Worm (Caenorhabditis elegans) whole organism, L1 larva: Measurements from ENCODE around the gene mrpl-53.

Experiments
- C04F5.9 ChIP-seq: sonication (generic microtip); optimal IDR thresholded peaks from 2 replicates; lab custom pipeline; 2016; ENCODE audit warnings: missing genetic modification characterization, missing compliant biosample characterization
- C16A3.4 ChIP-seq: fragments of 150-350 bp; optimal IDR thresholded peaks from 2 replicates; lab custom pipeline; 2014; ENCODE audit warnings: missing biosample characterization, missing genetic modification characterization
- C34B4.2 ChIP-seq: sonication (generic microtip); optimal IDR thresholded peaks from 2 replicates; lab custom pipeline; 2017; ENCODE audit warnings: mild to moderate bottlenecking, missing genetic modification characterization, missing compliant biosample characterization
- F16B12.6 ChIP-seq: fragments of 150-350 bp; optimal IDR thresholded peaks from 2 replicates; lab custom pipeline; 2014; ENCODE audit warnings: missing biosample characterization, missing genetic modification characterization
- Y116A8C.19 ChIP-seq: sonication (generic microtip); optimal IDR thresholded peaks from 2 replicates; lab custom pipeline; 2016; ENCODE audit warnings: missing compliant biosample characterization, missing genetic modification characterization, borderline replicate concordance
- aha-1 ChIP-seq: fragments of 150-350 bp; optimal IDR thresholded peaks from 2 replicates; lab custom pipeline; 2014; ENCODE audit warnings: missing biosample characterization, missing genetic modification characterization
- alr-1 ChIP-seq: fragments of 200-800 bp; sonication (Bioruptor generic); optimal IDR thresholded peaks from 2 replicates; lab custom pipeline; 2018; ENCODE audit warnings: borderline replicate concordance, mild to moderate bottlenecking, missing genetic modification characterization, missing compliant biosample characterization
- ama-1 ChIP-seq: fragments of 150-350 bp; optimal IDR thresholded peaks from 2 replicates; lab custom pipeline; 2014
- blmp-1 ChIP-seq: fragments of 150-350 bp; optimal IDR thresholded peaks from 2 replicates; lab custom pipeline; 2014; ENCODE audit warnings: missing biosample characterization, missing genetic modification characterization
- ceh-90 ChIP-seq: sonication (generic microtip); optimal IDR thresholded peaks from 2 replicates; lab custom pipeline; 2016; ENCODE audit warnings: missing genetic modification characterization, missing compliant biosample characterization
- ces-1 ChIP-seq: fragments of 150-350 bp; optimal IDR thresholded peaks from 2 replicates; lab custom pipeline; 2014; ENCODE audit warnings: missing biosample characterization, missing genetic modification reagents, missing genetic modification characterization
- elt-2 ChIP-seq: sonication (generic microtip); optimal IDR thresholded peaks from 2 replicates; lab custom pipeline; 2016; ENCODE audit warnings: missing genetic modification characterization, mild to moderate bottlenecking, inconsistent platforms, missing compliant biosample characterization, missing genetic modification reagents
- elt-3 ChIP-seq, 6 experiments: fragments of 150-350 bp in 1 of 6; sonication (generic microtip); optimal IDR thresholded peaks; 2 replicates each; lab custom pipeline; 2017 to 2018; ENCODE audit warnings: missing biosample characterization in 6 of 6, missing genetic modification characterization in 6 of 6, inconsistent platforms in 1 of 6
- grh-1 ChIP-seq: fragments of 200-800 bp; sonication (Bioruptor generic); IDR thresholded peaks from 2 replicates; pipeline ENCODE4 v1.3.6; 2022; ENCODE audit warnings: missing genetic modification reagents, missing genetic modification characterization, missing compliant biosample characterization
- hlh-17 ChIP-seq: fragments of 200-800 bp; sonication (Bioruptor generic); optimal IDR thresholded peaks from 2 replicates; lab custom pipeline; 2018; ENCODE audit warnings: missing genetic modification characterization, mild to moderate bottlenecking, missing compliant biosample characterization, moderate library complexity, borderline replicate concordance
- hlh-4 ChIP-seq: sonication (generic microtip); optimal IDR thresholded peaks from 2 replicates; lab custom pipeline; 2016; ENCODE audit warnings: mild to moderate bottlenecking, missing genetic modification characterization, missing compliant biosample characterization
- hpl-2 ChIP-seq: fragments of 150-350 bp; optimal IDR thresholded peaks from 2 replicates; lab custom pipeline; 2014; ENCODE audit warnings: missing biosample characterization, missing genetic modification reagents, missing genetic modification characterization
- irx-1 ChIP-seq: sonication (generic microtip); optimal IDR thresholded peaks from 2 replicates; lab custom pipeline; 2016; ENCODE audit warnings: missing genetic modification characterization, missing compliant biosample characterization
- isw-1 ChIP-seq: fragments of 200-800 bp; sonication (Bioruptor generic); IDR thresholded peaks from 2 replicates; pipeline ENCODE4 v1.3.6; 2022; ENCODE audit warnings: missing genetic modification characterization, missing compliant biosample characterization
- jun-1 ChIP-seq: fragments of 150-350 bp; optimal IDR thresholded peaks from 2 replicates; lab custom pipeline; 2014; ENCODE audit warnings: missing biosample characterization, missing genetic modification reagents, missing genetic modification characterization
- lin-13 ChIP-seq: fragments of 150-350 bp; optimal IDR thresholded peaks from 2 replicates; lab custom pipeline; 2014; ENCODE audit warnings: missing biosample characterization, missing genetic modification reagents, missing genetic modification characterization
- lin-14 ChIP-seq: fragments of 200-800 bp; sonication (Bioruptor generic); optimal IDR thresholded peaks from 2 replicates; lab custom pipeline; 2018; ENCODE audit warnings: mild to moderate bottlenecking, missing genetic modification characterization, moderate library complexity, missing compliant biosample characterization
- lir-3 ChIP-seq: sonication (generic microtip); optimal IDR thresholded peaks from 2 replicates; lab custom pipeline; 2016; ENCODE audit warnings: mild to moderate bottlenecking, missing genetic modification characterization, moderate library complexity, missing compliant biosample characterization; ENCODE audit not compliant: poor library complexity
- lsy-2 ChIP-seq, 2 experiments: fragments of 150-350 bp; optimal IDR thresholded peaks; 2 replicates each; lab custom pipeline; 2014; ENCODE audit warnings: missing biosample characterization in 2 of 2, missing genetic modification characterization in 2 of 2
- mab-9 ChIP-seq: fragments of 200-800 bp; sonication (Bioruptor generic); IDR thresholded peaks from 2 replicates; pipeline ENCODE4 v1.3.6; 2022; ENCODE audit warnings: missing genetic modification reagents, missing genetic modification characterization, missing compliant biosample characterization
- mdl-1 ChIP-seq, 2 experiments: fragments of 150-350 bp; optimal IDR thresholded peaks; 2 replicates each; lab custom pipeline; 2014 to 2017; ENCODE audit warnings: missing biosample characterization in 2 of 2, missing genetic modification characterization in 2 of 2, inconsistent platforms in 1 of 2
- mep-1 ChIP-seq: fragments of 150-350 bp; optimal IDR thresholded peaks from 2 replicates; lab custom pipeline; 2014; ENCODE audit warnings: missing biosample characterization, missing genetic modification characterization
- nhr-11 ChIP-seq: fragments of 150-350 bp; optimal IDR thresholded peaks from 2 replicates; lab custom pipeline; 2014; ENCODE audit warnings: missing biosample characterization, missing genetic modification characterization
- nhr-12 ChIP-seq: sonication (generic microtip); optimal IDR thresholded peaks from 2 replicates; lab custom pipeline; 2017; ENCODE audit warnings: missing biosample characterization, missing genetic modification characterization
- nhr-19 ChIP-seq: fragments of 200-800 bp; sonication (Bioruptor generic); conservative IDR thresholded peaks from 2 replicates; pipeline ENCODE4 v1.3.6; 2022; ENCODE audit warnings: missing genetic modification characterization, missing compliant biosample characterization
- nhr-20 ChIP-seq: sonication (generic microtip); optimal IDR thresholded peaks from 2 replicates; lab custom pipeline; 2016; ENCODE audit warnings: mild to moderate bottlenecking, missing genetic modification characterization, missing compliant biosample characterization
- nhr-71 ChIP-seq: sonication (generic microtip); optimal IDR thresholded peaks from 2 replicates; lab custom pipeline; 2016; ENCODE audit warnings: mild to moderate bottlenecking, missing genetic modification characterization, moderate library complexity, missing compliant biosample characterization
- nhr-76 ChIP-seq: sonication (generic microtip); optimal IDR thresholded peaks from 2 replicates; lab custom pipeline; 2017; ENCODE audit warnings: missing biosample characterization, missing genetic modification characterization
- nhr-90 ChIP-seq: sonication (generic microtip); optimal IDR thresholded peaks from 2 replicates; lab custom pipeline; 2016; ENCODE audit warnings: mild to moderate bottlenecking, missing genetic modification characterization, missing compliant biosample characterization; ENCODE audit not compliant: poor library complexity
- pax-3 ChIP-seq: fragments of 200-800 bp; sonication (Bioruptor generic); optimal IDR thresholded peaks from 2 replicates; lab custom pipeline; 2018; ENCODE audit warnings: mild to moderate bottlenecking, missing genetic modification characterization, moderate library complexity, missing compliant biosample characterization
- pqm-1 ChIP-seq: sonication (generic microtip); optimal IDR thresholded peaks from 3 replicates; lab custom pipeline; 2017; ENCODE audit warnings: missing biosample characterization, missing genetic modification characterization
- rnt-1 ChIP-seq: sonication (generic microtip); optimal IDR thresholded peaks from 2 replicates; lab custom pipeline; 2016; ENCODE audit warnings: mild to moderate bottlenecking, missing genetic modification characterization, moderate library complexity, missing compliant biosample characterization
- skn-1 ChIP-seq: fragments of 150-350 bp; optimal IDR thresholded peaks from 2 replicates; lab custom pipeline; 2014; ENCODE audit warnings: missing biosample characterization, missing genetic modification characterization
- sox-4 ChIP-seq: sonication (generic microtip); optimal IDR thresholded peaks from 2 replicates; lab custom pipeline; 2016; ENCODE audit warnings: missing genetic modification characterization, missing compliant biosample characterization
- sup-37 ChIP-seq: fragments of 200-800 bp; sonication (Bioruptor generic); optimal IDR thresholded peaks from 2 replicates; lab custom pipeline; 2018; ENCODE audit warnings: mild to moderate bottlenecking, missing genetic modification characterization, missing compliant biosample characterization
- swsn-7 ChIP-seq: sonication (generic microtip); optimal IDR thresholded peaks from 2 replicates; lab custom pipeline; 2016; ENCODE audit warnings: missing genetic modification characterization, missing compliant biosample characterization
- tbx-2 ChIP-seq: sonication (generic microtip); optimal IDR thresholded peaks from 2 replicates; lab custom pipeline; 2016; ENCODE audit warnings: missing genetic modification characterization, missing compliant biosample characterization
- tlp-1 ChIP-seq: fragments of 150-350 bp; optimal IDR thresholded peaks from 2 replicates; lab custom pipeline; 2014; ENCODE audit warnings: missing biosample characterization, missing genetic modification characterization
- unc-30 ChIP-seq: sonication (generic microtip); optimal IDR thresholded peaks from 2 replicates; lab custom pipeline; 2017; ENCODE audit warnings: missing biosample characterization, missing genetic modification characterization
- vab-15 ChIP-seq: sonication (generic microtip); optimal IDR thresholded peaks from 2 replicates; lab custom pipeline; 2017; ENCODE audit warnings: missing genotype, mild to moderate bottlenecking, missing genetic modification characterization, missing compliant biosample characterization
- xbp-1 ChIP-seq: sonication (generic microtip); optimal IDR thresholded peaks from 2 replicates; lab custom pipeline; 2016; ENCODE audit warnings: missing genetic modification characterization, missing compliant biosample characterization
- zag-1 ChIP-seq: fragments of 150-350 bp; optimal IDR thresholded peaks from 2 replicates; lab custom pipeline; 2014; ENCODE audit warnings: missing biosample characterization, missing genetic modification characterization
- zip-4 ChIP-seq: fragments of 200-800 bp; sonication (Bioruptor generic); optimal IDR thresholded peaks from 2 replicates; lab custom pipeline; 2018; ENCODE audit warnings: mild to moderate bottlenecking, missing genetic modification characterization, moderate library complexity, missing compliant biosample characterization
- ztf-4 ChIP-seq: fragments of 150-350 bp; optimal IDR thresholded peaks from 2 replicates; lab custom pipeline; 2014; ENCODE audit warnings: missing biosample characterization, missing genetic modification characterization

Gene mrpl-53

ce11 chrII:9594924-9595323, 2.5 kb upstream of the mrpl-53 start, which contains the start of gene E02H1.5:
TSS of gene E02H1.5 (plus strand) at chrII:9595224.
- TF ChIP-seq C04F5.9 (tag; lab: Kevin White, UChicago) (no peak), nhr-90 (tag; lab: Kevin White, UChicago) (no peak), zip-4 (GFP tag; lab: Kevin White, UChicago) (no peak), nhr-11 (tag; lab: Kevin White, UChicago) (no peak)

ce11 chrII:9596401-9596800, 1.0 kb upstream of the mrpl-53 start, which contains the start of gene E02H1.6:
TSS of gene E02H1.6 (plus strand) at chrII:9596701.
- TF ChIP-seq C34B4.2 (tag; lab: Kevin White, UChicago) (no peak), elt-3 (tag; optimal IDR thresholded peaks at IDR 0.05; lab: Kevin White, UChicago) (no peak), lin-14 (GFP tag; lab: Kevin White, UChicago) (no peak)

- TF ChIP-seq zag-1 (tag; lab: Kevin White, UChicago) (no peak), irx-1 (no peak), skn-1 (no peak), sup-37 (GFP tag; lab: Kevin White, UChicago) (no peak), grh-1 (GFP tag; lab: Robert Waterston, UW) (no peak), vab-15 (no peak), Y116A8C.19 (tag; lab: Kevin White, UChicago) (no peak), nhr-71 (tag; lab: Kevin White, UChicago) (peak; percentile 46), elt-2 (tag; lab: Kevin White, UChicago) (peak; percentile 43), blmp-1 (tag; lab: Kevin White, UChicago) (no peak), rnt-1 (tag; lab: Kevin White, UChicago) (peak; percentile 59), ceh-90 (tag; lab: Kevin White, UChicago) (no peak), mdl-1 (tag; optimal IDR thresholded peaks at IDR 0.05; lab: Kevin White, UChicago) (no peak), nhr-20 (tag; lab: Kevin White, UChicago) (no peak), ztf-4 (peak; percentile 36), jun-1 (tag; lab: Kevin White, UChicago) (no peak), pqm-1 (tag; lab: Kevin White, UChicago) (no peak), nhr-12 (tag; lab: Kevin White, UChicago) (no peak), tbx-2 (tag; lab: Kevin White, UChicago) (no peak), hlh-17 (GFP tag; lab: Kevin White, UChicago) (no peak), isw-1 (GFP tag; lab: Robert Waterston, UW) (no peak), C34B4.2 (tag; lab: Kevin White, UChicago) (no peak), mab-9 (GFP tag; lab: Robert Waterston, UW) (no peak), lsy-2 (tag; optimal IDR thresholded peaks at IDR 0.05; lab: Kevin White, UChicago) (no peak), ama-1 (lab: Kevin White, UChicago) (no peak), mep-1 (tag; lab: Kevin White, UChicago) (no peak), aha-1 (no peak), xbp-1 (no peak), lin-13 (GFP tag; lab: Kevin White, UChicago) (no peak), hlh-4 (no peak), pax-3 (tag; lab: Kevin White, UChicago) (no peak), hpl-2 (GFP tag; lab: Kevin White, UChicago) (no peak), alr-1 (tag; lab: Kevin White, UChicago) (no peak), C16A3.4 (no peak), ces-1 (GFP tag; lab: Kevin White, UChicago) (no peak), nhr-19 (GFP tag; lab: Robert Waterston, UW) (peak; percentile 35), swsn-7 (no peak), tlp-1 (tag; lab: Kevin White, UChicago) (no peak), lir-3 (tag; lab: Kevin White, UChicago) (no peak), nhr-76 (no peak), sox-4 (tag; lab: Kevin White, UChicago) (no peak), F16B12.6 (no peak), unc-30 (tag; lab: Kevin White, UChicago) (no peak)
Measured at ce11 chrII:9600022-9600722, 2.8 kb downstream of the mrpl-53 start.
